Worm (Caenorhabditis elegans) whole organism, L2 larva: ENCODE data around the gene K08H2.3.

Experiments used
- C34F6.9 ChIP-seq: fragments of 150-350 bp; optimal IDR thresholded peaks from 2 replicates; lab custom pipeline; 2014; ENCODE audit warnings: missing biosample characterization, missing genetic modification characterization
- F13H6.1 ChIP-seq: sonication (generic microtip); optimal IDR thresholded peaks from 2 replicates; lab custom pipeline; 2016; ENCODE audit warnings: missing genetic modification characterization, missing compliant biosample characterization
- R02D3.7 ChIP-seq: fragments of 150-350 bp; optimal IDR thresholded peaks from 2 replicates; lab custom pipeline; 2014; ENCODE audit warnings: missing biosample characterization, missing genetic modification characterization
- Y55F3AM.14 ChIP-seq: fragments of 200-800 bp; sonication (Bioruptor generic); optimal IDR thresholded peaks from 2 replicates; lab custom pipeline; 2018; ENCODE audit warnings: mild to moderate bottlenecking, missing genetic modification characterization, missing compliant biosample characterization
- ZK546.5 ChIP-seq: sonication (generic microtip); optimal IDR thresholded peaks from 2 replicates; lab custom pipeline; 2017; ENCODE audit warnings: missing biosample characterization, missing genetic modification characterization
- alr-1 ChIP-seq: fragments of 150-350 bp; optimal IDR thresholded peaks from 2 replicates; lab custom pipeline; 2014; ENCODE audit warnings: missing biosample characterization, missing genetic modification characterization
- aly-2 ChIP-seq: fragments of 150-350 bp; optimal IDR thresholded peaks from 2 replicates; lab custom pipeline; 2014; ENCODE audit warnings: missing biosample characterization, missing genetic modification characterization
- ama-1 ChIP-seq: fragments of 150-350 bp; optimal IDR thresholded peaks from 2 replicates; lab custom pipeline; 2018; ENCODE audit warnings: inconsistent platforms
- blmp-1 ChIP-seq: sonication (generic microtip); optimal IDR thresholded peaks from 2 replicates; lab custom pipeline; 2017; ENCODE audit warnings: missing genetic modification characterization, mild to moderate bottlenecking, missing compliant biosample characterization, antibody characterized with exemption, moderate library complexity; ENCODE audit not compliant: insufficient read depth
- ceh-16 ChIP-seq: fragments of 150-350 bp; optimal IDR thresholded peaks from 2 replicates; lab custom pipeline; 2014; ENCODE audit warnings: missing biosample characterization, missing genetic modification characterization
- ceh-82 ChIP-seq: fragments of 150-350 bp; optimal IDR thresholded peaks from 2 replicates; lab custom pipeline; 2014; ENCODE audit warnings: missing biosample characterization, missing genetic modification characterization
- crh-2 ChIP-seq: sonication (generic microtip); optimal IDR thresholded peaks from 2 replicates; lab custom pipeline; 2017; ENCODE audit warnings: missing biosample characterization, missing genetic modification characterization
- dmd-4 ChIP-seq: sonication (generic microtip); optimal IDR thresholded peaks from 2 replicates; lab custom pipeline; 2017; ENCODE audit warnings: missing biosample characterization, missing genetic modification characterization
- egl-27 ChIP-seq: sonication (generic microtip); optimal IDR thresholded peaks from 3 replicates; lab custom pipeline; 2017; ENCODE audit warnings: missing biosample characterization, missing genetic modification reagents, missing genetic modification characterization
- elt-1 ChIP-seq: fragments of 150-350 bp; optimal IDR thresholded peaks from 2 replicates; lab custom pipeline; 2014; ENCODE audit warnings: missing biosample characterization, missing genetic modification characterization
- elt-3 ChIP-seq: sonication (generic microtip); optimal IDR thresholded peaks from 2 replicates; lab custom pipeline; 2017; ENCODE audit warnings: missing biosample characterization, missing genetic modification characterization
- fos-1 ChIP-seq: fragments of 150-350 bp; optimal IDR thresholded peaks from 2 replicates; lab custom pipeline; 2014; ENCODE audit warnings: missing biosample characterization, missing genetic modification characterization
- gmeb-1 ChIP-seq: fragments of 150-350 bp; optimal IDR thresholded peaks from 2 replicates; lab custom pipeline; 2014; ENCODE audit warnings: missing biosample characterization, missing genetic modification characterization
- lin-11 ChIP-seq: fragments of 150-350 bp; sonication (generic microtip); optimal IDR thresholded peaks from 2 replicates; lab custom pipeline; 2014; ENCODE audit warnings: missing biosample characterization, missing genetic modification characterization, inconsistent platforms, mixed read lengths
- lin-13 ChIP-seq: fragments of 150-350 bp; optimal IDR thresholded peaks from 2 replicates; lab custom pipeline; 2014; ENCODE audit warnings: missing biosample characterization, missing genetic modification reagents, missing genetic modification characterization
- lin-39 ChIP-seq: fragments of 150-350 bp; optimal IDR thresholded peaks from 2 replicates; lab custom pipeline; 2014; ENCODE audit warnings: missing biosample characterization, missing genetic modification reagents, missing genetic modification characterization
- lsy-2 ChIP-seq, 2 experiments: fragments of 150-350 bp in 1 of 2; sonication (generic microtip) in 1 of 2; optimal IDR thresholded peaks; 2 replicates each; lab custom pipeline; 2014 to 2017; ENCODE audit warnings: missing biosample characterization in 2 of 2, missing genetic modification characterization in 2 of 2
- mab-5 ChIP-seq: fragments of 150-350 bp; optimal IDR thresholded peaks from 2 replicates; lab custom pipeline; 2014; ENCODE audit warnings: missing biosample characterization, missing genetic modification characterization
- mbf-1 ChIP-seq: sonication (generic microtip); optimal IDR thresholded peaks from 2 replicates; lab custom pipeline; 2017; ENCODE audit warnings: missing biosample characterization, missing genetic modification characterization
- mdl-1 ChIP-seq, 2 experiments: fragments of 150-350 bp in 1 of 2; sonication (generic microtip) in 1 of 2; optimal IDR thresholded peaks; 2 replicates each; lab custom pipeline; 2017; ENCODE audit warnings: missing biosample characterization in 2 of 2, missing genetic modification characterization in 2 of 2
- nhr-10 ChIP-seq: sonication (generic microtip); optimal IDR thresholded peaks from 2 replicates; lab custom pipeline; 2017; ENCODE audit warnings: missing biosample characterization, missing genetic modification characterization
- nhr-11 ChIP-seq: fragments of 150-350 bp; optimal IDR thresholded peaks from 2 replicates; lab custom pipeline; 2014; ENCODE audit warnings: missing biosample characterization, missing genetic modification characterization
- nhr-12 ChIP-seq: fragments of 150-350 bp; optimal IDR thresholded peaks from 2 replicates; lab custom pipeline; 2014; ENCODE audit warnings: missing biosample characterization, missing genetic modification characterization
- nhr-129 ChIP-seq: fragments of 150-350 bp; optimal IDR thresholded peaks from 2 replicates; lab custom pipeline; 2014; ENCODE audit warnings: missing biosample characterization, missing genetic modification characterization
- nhr-21 ChIP-seq: fragments of 150-350 bp; optimal IDR thresholded peaks from 2 replicates; lab custom pipeline; 2014; ENCODE audit warnings: missing biosample characterization, missing genetic modification characterization
- nhr-23 ChIP-seq: fragments of 150-350 bp; optimal IDR thresholded peaks from 2 replicates; lab custom pipeline; 2014; ENCODE audit warnings: missing biosample characterization, missing genetic modification reagents, missing genetic modification characterization
- nhr-237 ChIP-seq: fragments of 150-350 bp; optimal IDR thresholded peaks from 2 replicates; lab custom pipeline; 2014; ENCODE audit warnings: missing biosample characterization, missing genetic modification characterization
- nhr-25 ChIP-seq: fragments of 150-350 bp; sonication (generic microtip); optimal IDR thresholded peaks from 3 replicates; lab custom pipeline; 2014; ENCODE audit warnings: missing biosample characterization, missing genetic modification characterization
- nhr-6 ChIP-seq: fragments of 150-350 bp; optimal IDR thresholded peaks from 2 replicates; lab custom pipeline; 2014; ENCODE audit warnings: missing biosample characterization, missing genetic modification characterization
- nhr-77 ChIP-seq: fragments of 150-350 bp; optimal IDR thresholded peaks from 2 replicates; lab custom pipeline; 2014; ENCODE audit warnings: missing biosample characterization, missing genetic modification characterization
- peb-1 ChIP-seq: fragments of 150-350 bp; optimal IDR thresholded peaks from 2 replicates; lab custom pipeline; 2014; ENCODE audit warnings: missing biosample characterization, missing genetic modification characterization
- sem-4 ChIP-seq: fragments of 150-350 bp; optimal IDR thresholded peaks from 2 replicates; lab custom pipeline; 2014; ENCODE audit warnings: missing biosample characterization, missing genetic modification reagents, missing genetic modification characterization
- skn-1 ChIP-seq: sonication (generic microtip); optimal IDR thresholded peaks from 2 replicates; lab custom pipeline; 2017; ENCODE audit warnings: missing biosample characterization, missing genetic modification characterization
- sma-3 ChIP-seq: sonication (generic microtip); optimal IDR thresholded peaks from 2 replicates; lab custom pipeline; 2016; ENCODE audit warnings: missing genetic modification reagents, missing genetic modification characterization, missing compliant biosample characterization
- sma-9 ChIP-seq, 2 experiments: fragments of 150-350 bp in 1 of 2; sonication (generic microtip) in 1 of 2; optimal IDR thresholded peaks; 2 replicates each; lab custom pipeline; 2014 to 2016; ENCODE audit warnings: missing genetic modification characterization in 2 of 2, mild to moderate bottlenecking in 1 of 2, missing biosample characterization in 1 of 2, missing compliant biosample characterization in 1 of 2, missing genetic modification reagents in 1 of 2, moderate library complexity in 1 of 2
- snpc-4 ChIP-seq: fragments of 150-350 bp; optimal IDR thresholded peaks from 2 replicates; lab custom pipeline; 2014; ENCODE audit warnings: missing biosample characterization, missing genetic modification characterization
- unc-39 ChIP-seq: fragments of 150-350 bp; optimal IDR thresholded peaks from 2 replicates; lab custom pipeline; 2014; ENCODE audit warnings: missing biosample characterization, missing genetic modification characterization
- unc-55 ChIP-seq: fragments of 150-350 bp; sonication (generic microtip); optimal IDR thresholded peaks from 3 replicates; lab custom pipeline; 2014; ENCODE audit warnings: missing biosample characterization, missing genetic modification reagents, missing genetic modification characterization
- unc-62 ChIP-seq: fragments of 150-350 bp; optimal IDR thresholded peaks from 2 replicates; lab custom pipeline; 2014; ENCODE audit warnings: missing biosample characterization, missing genetic modification reagents, missing genetic modification characterization
- zag-1 ChIP-seq: fragments of 150-350 bp; optimal IDR thresholded peaks from 2 replicates; lab custom pipeline; 2014; ENCODE audit warnings: missing biosample characterization, missing genetic modification characterization
- ztf-1 ChIP-seq: fragments of 200-800 bp; sonication (Bioruptor generic); conservative IDR thresholded peaks from 2 replicates; pipeline ENCODE4 v1.3.6; 2022; ENCODE audit warnings: missing genetic modification characterization, missing compliant biosample characterization
- ztf-11 ChIP-seq: sonication (generic microtip); optimal IDR thresholded peaks from 2 replicates; lab custom pipeline; 2017; ENCODE audit warnings: missing biosample characterization, missing genetic modification characterization
- ztf-4 ChIP-seq: fragments of 150-350 bp; optimal IDR thresholded peaks from 2 replicates; lab custom pipeline; 2014; ENCODE audit warnings: missing biosample characterization, missing genetic modification characterization

The K08H2.3 gene

ce11 chrX:13210478-13210877, 26.7 kb upstream of the K08H2.3 start:
- TF ChIP-seq nhr-23 (no peak), ceh-82 (no peak), mbf-1 (tag; lab: Kevin White, UChicago) (no peak), ama-1 (lab: Kevin White, UChicago) (no peak), nhr-77 (tag; lab: Kevin White, UChicago) (no peak), sma-9 (GFP tag; optimal IDR thresholded peaks at IDR 0.05; lab: Kevin White, UChicago) (peak; percentile 71), sma-9 (tag; optimal IDR thresholded peaks at IDR 0.05; lab: Kevin White, UChicago) (no peak), sma-3 (GFP tag; lab: Kevin White, UChicago) (no peak), gmeb-1 (tag; lab: Kevin White, UChicago) (no peak), ZK546.5 (tag; lab: Kevin White, UChicago) (no peak), Y55F3AM.14 (GFP tag; lab: Kevin White, UChicago) (peak; percentile 79), alr-1 (no peak), nhr-11 (tag; lab: Kevin White, UChicago) (no peak), lsy-2 (tag; optimal IDR thresholded peaks at IDR 0.05; lab: Kevin White, UChicago) (peak; percentile 4 to 67), elt-1 (tag; lab: Kevin White, UChicago) (no peak), dmd-4 (tag; lab: Kevin White, UChicago) (no peak), snpc-4 (tag; lab: Kevin White, UChicago) (no peak), unc-55 (GFP tag; lab: Kevin White, UChicago) (peak; percentile 77), nhr-12 (tag; lab: Kevin White, UChicago) (no peak), sem-4 (tag; lab: Kevin White, UChicago) (peak; percentile 44), ceh-16 (tag; lab: Kevin White, UChicago) (no peak), nhr-10 (no peak), ztf-1 (GFP tag; lab: Robert Waterston, UW) (no peak), nhr-6 (tag; lab: Kevin White, UChicago) (peak; percentile 28), C34F6.9 (tag; lab: Kevin White, UChicago) (peak; percentile 68), lin-11 (tag; lab: Kevin White, UChicago) (peak; percentile 4), nhr-237 (tag; lab: Kevin White, UChicago) (no peak), lin-39 (tag; lab: Kevin White, UChicago) (peak; percentile 31), R02D3.7 (tag; lab: Kevin White, UChicago) (no peak), F13H6.1 (tag; lab: Kevin White, UChicago) (peak; percentile 68), mdl-1 (tag; optimal IDR thresholded peaks at IDR 0.05; lab: Kevin White, UChicago) (peak in 1 of 2 experiments; percentile 45), ztf-11 (tag; lab: Kevin White, UChicago) (no peak), egl-27 (tag; lab: Kevin White, UChicago) (no peak), nhr-25 (tag; lab: Kevin White, UChicago) (no peak), nhr-129 (tag; lab: Kevin White, UChicago) (peak; percentile 79), unc-39 (tag; lab: Kevin White, UChicago) (no peak), zag-1 (tag; lab: Kevin White, UChicago) (peak; percentile 89), crh-2 (tag; lab: Kevin White, UChicago) (peak; percentile 46), nhr-21 (tag; lab: Kevin White, UChicago) (no peak), elt-3 (tag; lab: Kevin White, UChicago) (no peak), lin-13 (GFP tag; lab: Kevin White, UChicago) (no peak), fos-1 (tag; lab: Kevin White, UChicago) (no peak), ztf-4 (tag; lab: Kevin White, UChicago) (no peak), blmp-1 (tag; lab: Kevin White, UChicago) (no peak), peb-1 (no peak), unc-62 (GFP tag; lab: Kevin White, UChicago) (no peak), mab-5 (tag; lab: Kevin White, UChicago) (no peak), aly-2 (tag; lab: Kevin White, UChicago) (no peak), skn-1 (tag; lab: Kevin White, UChicago) (no peak)
- TF ChIP-seq, all 48 proteins: peak for 14
